Worm (Caenorhabditis elegans) whole organism, L4/young adult: ENCODE results near the gene Y67D2.2.

Experiments
- W03F9.2 ChIP-seq: fragments of 150-350 bp; optimal IDR thresholded peaks from 2 replicates; lab custom pipeline; 2014; ENCODE audit warnings: missing biosample characterization, missing genetic modification characterization
- dao-5 ChIP-seq: sonication (generic microtip); optimal IDR thresholded peaks from 2 replicates; lab custom pipeline; 2016; ENCODE audit warnings: missing genotype, missing genetic modification characterization, moderate library complexity, missing compliant biosample characterization
- him-1 ChIP-seq: sonication (generic microtip); optimal IDR thresholded peaks from 2 replicates; lab custom pipeline; 2016; ENCODE audit warnings: missing genotype, missing genetic modification reagents, missing genetic modification characterization, missing compliant biosample characterization

- TF ChIP-seq him-1 (tag; lab: Kevin White, UChicago) (no peak), dao-5 (tag; lab: Kevin White, UChicago) (no peak), W03F9.2 (tag; lab: Kevin White, UChicago) (no peak)
Measured at ce11 chrIII:1579001-1579400, 20.4 kb downstream of the Y67D2.2 start.
